Fruit fly (Drosophila melanogaster) whole organism, embryonic: Measurements from ENCODE around the gene bb8.

ENCODE experiments used
- ATbp ChIP-seq: fragments of 200-800 bp; sonication (Bioruptor generic); optimal IDR thresholded peaks from 2 replicates; lab custom pipeline; 2017; ENCODE audit warnings: missing biosample characterization, mild to moderate bottlenecking, missing genetic modification characterization, missing genetic modification reagents
- Antp ChIP-seq: fragments of 200-800 bp; sonication (Bioruptor generic); optimal IDR thresholded peaks from 3 replicates; lab custom pipeline; 2016; ENCODE audit warnings: missing biosample characterization, missing genetic modification characterization
- Atf6 ChIP-seq: fragments of 200-800 bp; sonication (Bioruptor generic); IDR thresholded peaks from 2 replicates; pipeline ENCODE4 v1.3.6; 2022; ENCODE audit warnings: missing biosample characterization, missing genetic modification characterization
- CG10654 ChIP-seq: fragments of 200-800 bp; sonication (Bioruptor generic); optimal IDR thresholded peaks from 2 replicates; lab custom pipeline; 2016; ENCODE audit warnings: missing biosample characterization, missing genetic modification characterization
- CG10959 ChIP-seq: fragments of 200-800 bp; sonication (Bioruptor generic); IDR thresholded peaks from 2 replicates; pipeline ENCODE4 v1.3.6; 2022; ENCODE audit warnings: missing biosample characterization, missing genetic modification characterization
- CG15011 ChIP-seq: fragments of 200-800 bp; sonication (Bioruptor generic); optimal IDR thresholded peaks from 3 replicates; lab custom pipeline; 2018; ENCODE audit warnings: missing biosample characterization, mild to moderate bottlenecking, missing genetic modification characterization
- CG17568 ChIP-seq: fragments of 200-800 bp; sonication (Bioruptor generic); optimal IDR thresholded peaks from 2 replicates; lab custom pipeline; 2018; ENCODE audit warnings: missing biosample characterization, mild to moderate bottlenecking, missing genetic modification characterization, moderate library complexity
- CG2875 ChIP-seq: fragments of 200-800 bp; sonication (Bioruptor generic); optimal IDR thresholded peaks from 2 replicates; lab custom pipeline; 2017; ENCODE audit warnings: missing biosample characterization, mild to moderate bottlenecking, missing genetic modification characterization, missing genetic modification reagents
- CG2889 ChIP-seq: fragments of 200-800 bp; sonication (Bioruptor generic); IDR thresholded peaks from 3 replicates; pipeline ENCODE4 v1.3.6; 2022; ENCODE audit warnings: missing biosample characterization, missing genetic modification characterization
- CG3065 ChIP-seq: fragments of 200-800 bp; sonication (Bioruptor generic); optimal IDR thresholded peaks from 2 replicates; lab custom pipeline; 2016; ENCODE audit warnings: missing biosample characterization, missing genetic modification characterization
- CG33557 ChIP-seq: fragments of 200-800 bp; sonication (Bioruptor generic); optimal IDR thresholded peaks from 2 replicates; lab custom pipeline; 2019; ENCODE audit warnings: missing biosample characterization, mild to moderate bottlenecking, missing genetic modification characterization, moderate library complexity
- CG34224 ChIP-seq: fragments of 200-800 bp; sonication (Bioruptor generic); IDR thresholded peaks from 3 replicates; pipeline ENCODE4 v1.3.6; 2022; ENCODE audit warnings: missing biosample characterization, missing genetic modification characterization; ENCODE audit not compliant: partially characterized antibody
- CG5180 ChIP-seq: fragments of 200-800 bp; sonication (Bioruptor generic); optimal IDR thresholded peaks from 3 replicates; lab custom pipeline; 2017; ENCODE audit warnings: missing biosample characterization, missing genetic modification characterization, mild to moderate bottlenecking, moderate library complexity, missing genetic modification reagents
- CG6654 ChIP-seq: fragments of 200-800 bp; sonication (Bioruptor generic); optimal IDR thresholded peaks from 2 replicates; lab custom pipeline; 2017; ENCODE audit warnings: missing biosample characterization, mild to moderate bottlenecking, missing genetic modification characterization
- CG6683 ChIP-seq: fragments of 200-800 bp; sonication (Bioruptor generic); optimal IDR thresholded peaks from 2 replicates; lab custom pipeline; 2017; ENCODE audit warnings: missing biosample characterization, mild to moderate bottlenecking, missing genetic modification characterization, missing genetic modification reagents
- CG7745 ChIP-seq: fragments of 200-800 bp; sonication (Bioruptor generic); optimal IDR thresholded peaks from 2 replicates; lab custom pipeline; 2018; ENCODE audit warnings: missing biosample characterization, mild to moderate bottlenecking, missing genetic modification characterization, moderate library complexity
- CG7839 ChIP-seq: fragments of 200-800 bp; sonication (Bioruptor generic); optimal IDR thresholded peaks from 3 replicates; lab custom pipeline; 2018; ENCODE audit warnings: missing biosample characterization, mild to moderate bottlenecking, missing genetic modification characterization, moderate library complexity
- CG8089 ChIP-seq: fragments of 200-800 bp; sonication (Bioruptor generic); optimal IDR thresholded peaks from 3 replicates; lab custom pipeline; 2016; ENCODE audit warnings: missing biosample characterization, missing genetic modification characterization
- CG8944 ChIP-seq: fragments of 200-800 bp; sonication (Bioruptor generic); optimal IDR thresholded peaks from 3 replicates; lab custom pipeline; 2016; ENCODE audit warnings: missing biosample characterization, missing genetic modification characterization
- CG9609 ChIP-seq: fragments of 200-800 bp; sonication (Bioruptor generic); optimal IDR thresholded peaks from 3 replicates; lab custom pipeline; 2016; ENCODE audit warnings: missing biosample characterization, missing genetic modification characterization
- Camta ChIP-seq: fragments of 200-800 bp; sonication (Bioruptor generic); optimal IDR thresholded peaks from 2 replicates; lab custom pipeline; 2016; ENCODE audit warnings: missing biosample characterization, missing genetic modification characterization
- Dad ChIP-seq: fragments of 200-800 bp; sonication (Bioruptor generic); optimal IDR thresholded peaks from 3 replicates; lab custom pipeline; 2016; ENCODE audit warnings: missing biosample characterization, missing genetic modification characterization
- Dip3 ChIP-seq: fragments of 200-800 bp; sonication (Bioruptor generic); optimal IDR thresholded peaks from 3 replicates; lab custom pipeline; 2016; ENCODE audit warnings: missing biosample characterization, missing genetic modification characterization
- E2f1 ChIP-seq: fragments of 200-800 bp; sonication (Bioruptor generic); IDR thresholded peaks from 2 replicates; pipeline ENCODE4 v1.3.6; 2022; ENCODE audit warnings: missing biosample characterization, missing genetic modification characterization
- HmgD ChIP-seq: fragments of 200-800 bp; sonication (Bioruptor generic); optimal IDR thresholded peaks from 3 replicates; lab custom pipeline; 2016; ENCODE audit warnings: missing biosample characterization, missing genetic modification characterization
- Hr51 ChIP-seq, 2 experiments: fragments of 200-800 bp; sonication (Bioruptor generic); optimal IDR thresholded peaks; 2 replicates in 1 of 2; 3 replicates in 1 of 2; lab custom pipeline; 2016 to 2018; ENCODE audit warnings: missing biosample characterization in 2 of 2, missing genetic modification characterization in 2 of 2, mild to moderate bottlenecking in 1 of 2, moderate library complexity in 1 of 2
- Hsf ChIP-seq: fragments of 200-800 bp; sonication (Bioruptor generic); optimal IDR thresholded peaks from 3 replicates; lab custom pipeline; 2016; ENCODE audit warnings: missing biosample characterization, missing genetic modification characterization
- Lpt ChIP-seq: fragments of >200 bp; optimal IDR thresholded peaks from 2 replicates; lab custom pipeline; 2018; ENCODE audit warnings: missing biosample characterization, missing genetic modification characterization
- Med ChIP-seq: fragments of 200-800 bp; sonication (Bioruptor generic); peaks from one replicate; lab custom pipeline; 2016; ENCODE audit warnings: missing biosample characterization, missing genetic modification characterization, mild to moderate bottlenecking, inconsistent platforms, moderate library complexity
- Rx ChIP-seq: fragments of 200-800 bp; sonication (Bioruptor generic); IDR thresholded peaks from 2 replicates; pipeline ENCODE4 v1.3.6; 2022; ENCODE audit warnings: missing biosample characterization, missing genetic modification characterization
- Xbp1 ChIP-seq: fragments of 200-800 bp; sonication (Bioruptor generic); optimal IDR thresholded peaks from 3 replicates; lab custom pipeline; 2016; ENCODE audit warnings: missing biosample characterization, mild to moderate bottlenecking, missing genetic modification characterization
- Xrp1 ChIP-seq: fragments of 200-800 bp; sonication (Bioruptor generic); IDR thresholded peaks from 2 replicates; pipeline ENCODE4 v1.3.6; 2022; ENCODE audit warnings: missing biosample characterization, missing genetic modification characterization
- YL-1 ChIP-seq: fragments of 200-800 bp; sonication (Bioruptor generic); optimal IDR thresholded peaks from 3 replicates; lab custom pipeline; 2017; ENCODE audit warnings: missing biosample characterization, mild to moderate bottlenecking, missing genetic modification characterization
- ase ChIP-seq: fragments of 200-800 bp; sonication (Bioruptor generic); IDR thresholded peaks from 3 replicates; pipeline ENCODE4 v1.3.6; 2022; ENCODE audit warnings: missing biosample characterization, missing genetic modification characterization
- ato ChIP-seq: fragments of 200-800 bp; sonication (Bioruptor generic); IDR thresholded peaks from 2 replicates; pipeline ENCODE4 v1.3.6; 2022; ENCODE audit warnings: missing biosample characterization, missing genetic modification characterization; ENCODE audit not compliant: partially characterized antibody
- ci ChIP-seq: fragments of 200-800 bp; sonication (Bioruptor generic); IDR thresholded peaks from 3 replicates; pipeline ENCODE4 v1.3.6; 2022; ENCODE audit warnings: missing biosample characterization, missing genetic modification characterization
- danr ChIP-seq: fragments of 200-800 bp; sonication (Bioruptor generic); IDR thresholded peaks from 2 replicates; pipeline ENCODE4 v1.3.6; 2022; ENCODE audit warnings: missing biosample characterization, missing genetic modification characterization
- ems ChIP-seq: fragments of 200-800 bp; sonication (Bioruptor generic); optimal IDR thresholded peaks from 3 replicates; lab custom pipeline; 2016; ENCODE audit warnings: missing biosample characterization, missing genetic modification characterization
- en ChIP-seq: fragments of 200-800 bp; sonication (Bioruptor generic); optimal IDR thresholded peaks from 2 replicates; lab custom pipeline; 2016; ENCODE audit warnings: missing biosample characterization, missing genetic modification characterization
- fd96Cb ChIP-seq: fragments of 200-800 bp; sonication (Bioruptor generic); optimal IDR thresholded peaks from 2 replicates; lab custom pipeline; 2018; ENCODE audit warnings: missing biosample characterization, mild to moderate bottlenecking, missing genetic modification characterization, moderate library complexity
- grau ChIP-seq: fragments of 200-800 bp; optimal IDR thresholded peaks from 3 replicates; lab custom pipeline; 2019; ENCODE audit warnings: missing biosample characterization, mild to moderate bottlenecking, missing genetic modification characterization, moderate library complexity
- gsb-n ChIP-seq: fragments of 200-800 bp; sonication (Bioruptor generic); optimal IDR thresholded peaks from 3 replicates; lab custom pipeline; 2018; ENCODE audit warnings: missing biosample characterization, mild to moderate bottlenecking, missing genetic modification characterization
- ham ChIP-seq: fragments of 200-800 bp; sonication (Bioruptor generic); IDR thresholded peaks from 2 replicates; pipeline ENCODE4 v1.3.6; 2022; ENCODE audit warnings: missing biosample characterization, missing genetic modification characterization
- lmd ChIP-seq: fragments of 200-800 bp; sonication (Bioruptor generic); IDR thresholded peaks from 2 replicates; pipeline ENCODE4 v1.3.6; 2022; ENCODE audit warnings: missing biosample characterization, missing genetic modification characterization
- onecut ChIP-seq: fragments of 200-800 bp; sonication (Bioruptor generic); IDR thresholded peaks from 2 replicates; pipeline ENCODE4 v1.3.6; 2022; ENCODE audit warnings: missing biosample characterization, missing genetic modification characterization
- pita ChIP-seq: fragments of 200-800 bp; sonication (Bioruptor generic); optimal IDR thresholded peaks from 2 replicates; lab custom pipeline; 2017; ENCODE audit warnings: missing biosample characterization, mild to moderate bottlenecking, missing genetic modification characterization
- ro ChIP-seq: fragments of 200-800 bp; sonication (Bioruptor generic); IDR thresholded peaks from 2 replicates; pipeline ENCODE4 v1.3.6; 2022; ENCODE audit warnings: missing biosample characterization, missing genetic modification characterization
- seq ChIP-seq: fragments of 200-800 bp; sonication (Bioruptor generic); IDR thresholded peaks from 2 replicates; pipeline ENCODE4 v1.3.6; 2022; ENCODE audit warnings: missing biosample characterization, missing genetic modification characterization
- stwl ChIP-seq: fragments of 200-800 bp; sonication (Bioruptor generic); optimal IDR thresholded peaks from 3 replicates; lab custom pipeline; 2018; ENCODE audit warnings: missing biosample characterization, mild to moderate bottlenecking, missing genetic modification characterization, moderate library complexity
- sug ChIP-seq: fragments of 200-800 bp; optimal IDR thresholded peaks from 2 replicates; lab custom pipeline; 2019; ENCODE audit warnings: missing biosample characterization, mild to moderate bottlenecking, missing genetic modification characterization, moderate library complexity
- trh ChIP-seq: fragments of 200-800 bp; sonication (Bioruptor generic); optimal IDR thresholded peaks from 2 replicates; lab custom pipeline; 2016; ENCODE audit warnings: missing biosample characterization, missing genetic modification characterization
- vfl ChIP-seq: fragments of 200-800 bp; sonication (Bioruptor generic); optimal IDR thresholded peaks from 2 replicates; lab custom pipeline; 2016; ENCODE audit warnings: missing biosample characterization, missing genetic modification characterization

The bb8 gene

DNA sequence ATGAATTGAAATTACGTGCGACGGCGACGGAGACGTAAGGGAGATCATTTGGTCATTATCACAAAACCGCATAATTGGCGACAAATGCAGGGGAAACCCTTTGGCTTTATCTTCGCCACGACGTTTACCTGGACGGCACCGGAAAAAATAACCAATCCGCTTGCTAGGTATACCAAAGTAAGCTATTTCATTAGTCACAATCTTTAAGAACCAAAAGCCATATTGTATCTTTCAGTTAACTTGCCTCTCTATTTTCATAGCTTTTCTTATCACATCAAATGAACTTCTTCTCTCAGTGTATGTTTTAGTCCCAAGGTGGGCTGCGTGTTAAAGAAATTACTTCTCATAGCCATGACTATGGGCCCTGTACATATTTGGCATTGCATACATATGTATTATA is 25.6 kb upstream of the bb8 start (continued):
- no peak for TF ChIP-seq CG8089 (GFP tag; lab: Kevin White, UChicago)
- TF ChIP-seq ATbp (GFP tag; lab: Kevin White, UChicago): peak; percentile 10
- TF ChIP-seq CG2889 (GFP tag; lab: Robert Waterston, UW): no peak
- TF ChIP-seq Atf6: no peak
- no peak for TF ChIP-seq CG10654 (GFP tag; lab: Kevin White, UChicago)
- no peak for TF ChIP-seq CG6654 (GFP tag; lab: Kevin White, UChicago)
- TF ChIP-seq seq (GFP tag; lab: Robert Waterston, UW): 0 out of 2 replicates have a peak, but pooled peaks have one; percentile 21
- no peak for TF ChIP-seq YL-1 (GFP tag; lab: Kevin White, UChicago)
- peak in 1 of 2 experiments; percentile 26 for TF ChIP-seq Hr51 (GFP tag; optimal IDR thresholded peaks at IDR 0.05; lab: Kevin White, UChicago)
- peak; percentile 33 for TF ChIP-seq grau (tag; lab: Kevin White, UChicago)
- TF ChIP-seq Xrp1 (GFP tag; lab: Robert Waterston, UW): peak; percentile 55; the same call in 1 of the 2 replicates
- no peak for TF ChIP-seq ham (GFP tag; lab: Robert Waterston, UW)
- no peak for TF ChIP-seq onecut (GFP tag; lab: Robert Waterston, UW)
- TF ChIP-seq CG9609 (GFP tag; lab: Kevin White, UChicago): no peak
- TF ChIP-seq Hsf (GFP tag; lab: Kevin White, UChicago): peak; percentile 14
- no peak for TF ChIP-seq CG34224 (GFP tag; lab: Robert Waterston, UW)
- TF ChIP-seq lmd (GFP tag; lab: Robert Waterston, UW): 0 out of 2 replicates have a peak, but pooled peaks have one; percentile 16
- TF ChIP-seq Lpt (GFP tag; lab: Kevin White, UChicago): no peak
- TF ChIP-seq vfl (GFP tag; lab: Kevin White, UChicago): no peak
- no peak for TF ChIP-seq CG6683 (GFP tag; lab: Kevin White, UChicago)
- no peak for TF ChIP-seq CG3065 (GFP tag; lab: Kevin White, UChicago)
- no peak for TF ChIP-seq CG10959 (GFP tag; lab: Robert Waterston, UW)
- peak; percentile 11 for TF ChIP-seq ems (GFP tag; lab: Kevin White, UChicago)
- TF ChIP-seq fd96Cb (tag; lab: Kevin White, UChicago): no peak
- no peak for TF ChIP-seq stwl (tag; lab: Kevin White, UChicago)
- TF ChIP-seq ro: no peak
- TF ChIP-seq CG7839 (tag; lab: Kevin White, UChicago): peak; percentile 29
- no peak for TF ChIP-seq Dip3 (GFP tag; lab: Kevin White, UChicago)
- TF ChIP-seq ato: no peak
- TF ChIP-seq CG15011: no peak
- no peak for TF ChIP-seq CG7745 (tag; lab: Kevin White, UChicago)
- no peak for TF ChIP-seq en (GFP tag; lab: Kevin White, UChicago)
- TF ChIP-seq CG8944 (GFP tag; lab: Kevin White, UChicago): no peak
- TF ChIP-seq HmgD (GFP tag; lab: Kevin White, UChicago): no peak
- no peak for TF ChIP-seq CG5180 (GFP tag; lab: Kevin White, UChicago)
- TF ChIP-seq E2f1 (GFP tag; lab: Robert Waterston, UW): 0 out of 2 replicates have a peak, but pooled peaks have one; percentile 13
- TF ChIP-seq Camta: no peak
- TF ChIP-seq CG33557 (GFP tag; lab: Kevin White, UChicago): no peak
- peak; percentile 67 for TF ChIP-seq Med (GFP tag; lab: Kevin White, UChicago)
- no peak for TF ChIP-seq CG17568 (GFP tag; lab: Kevin White, UChicago)
- no peak; the same call in 1 of the 2 replicates for TF ChIP-seq Rx
- TF ChIP-seq Antp (GFP tag; lab: Kevin White, UChicago): no peak
- no peak for TF ChIP-seq Dad (GFP tag; lab: Kevin White, UChicago)
- TF ChIP-seq danr (GFP tag; lab: Robert Waterston, UW): no peak
- peak; percentile 40 for TF ChIP-seq Xbp1 (GFP tag; lab: Kevin White, UChicago)
- TF ChIP-seq pita (GFP tag; lab: Kevin White, UChicago): no peak
- peak; percentile 67; the same call in 2 of the 3 replicates for TF ChIP-seq ase (GFP tag; lab: Robert Waterston, UW)
- TF ChIP-seq trh: no peak
- TF ChIP-seq CG2875 (GFP tag; lab: Kevin White, UChicago): peak; percentile 13
- no peak for TF ChIP-seq sug (tag; lab: Kevin White, UChicago)
- peak; percentile 62 for TF ChIP-seq ci
- TF ChIP-seq gsb-n: peak; percentile 7
